Fruit fly (Drosophila melanogaster) whole organism, embryonic: ENCODE results near the gene CG33986.

ENCODE experiments used
- Bgb ChIP-seq: fragments of 200-800 bp; sonication (Bioruptor generic); IDR thresholded peaks from 2 replicates; pipeline ENCODE4 v1.3.6; 2022; ENCODE audit warnings: missing biosample characterization, missing genetic modification characterization; ENCODE audit not compliant: partially characterized antibody
- CG10147 ChIP-seq: fragments of 200-800 bp; sonication (Bioruptor generic); optimal IDR thresholded peaks from 2 replicates; lab custom pipeline; 2019; ENCODE audit warnings: missing biosample characterization, mild to moderate bottlenecking, missing genetic modification characterization, moderate library complexity
- CG10209 ChIP-seq: fragments of 200-800 bp; sonication (Bioruptor generic); optimal IDR thresholded peaks from 3 replicates; lab custom pipeline; 2017; ENCODE audit warnings: missing biosample characterization, mild to moderate bottlenecking, missing genetic modification characterization, missing genetic modification reagents
- CG11247 ChIP-seq: fragments of 200-800 bp; sonication (Bioruptor generic); IDR thresholded peaks from 2 replicates; pipeline ENCODE4 v1.3.6; 2022; ENCODE audit warnings: missing biosample characterization, missing genetic modification characterization
- CG11456 ChIP-seq: fragments of 200-800 bp; sonication (Bioruptor generic); IDR thresholded peaks from 3 replicates; pipeline ENCODE4 v1.3.6; 2022; ENCODE audit warnings: missing biosample characterization, missing genetic modification characterization
- CG11695 ChIP-seq: fragments of 200-800 bp; sonication (Bioruptor generic); IDR thresholded peaks from 3 replicates; pipeline ENCODE4 v1.3.6; 2022; ENCODE audit warnings: missing biosample characterization, missing genetic modification characterization
- CG12104 ChIP-seq: fragments of 200-800 bp; sonication (Bioruptor generic); optimal IDR thresholded peaks from 3 replicates; lab custom pipeline; 2016; ENCODE audit warnings: missing biosample characterization, missing genetic modification characterization
- CG15011 ChIP-seq: fragments of 200-800 bp; sonication (Bioruptor generic); optimal IDR thresholded peaks from 3 replicates; lab custom pipeline; 2018; ENCODE audit warnings: missing biosample characterization, mild to moderate bottlenecking, missing genetic modification characterization
- CG16813 ChIP-seq: fragments of 200-800 bp; sonication (Bioruptor generic); IDR thresholded peaks from 3 replicates; pipeline ENCODE4 v1.3.6; 2022; ENCODE audit warnings: missing biosample characterization, missing genetic modification characterization; ENCODE audit not compliant: partially characterized antibody
- CG18619 ChIP-seq: fragments of 200-800 bp; sonication (Bioruptor generic); optimal IDR thresholded peaks from 3 replicates; lab custom pipeline; 2017; ENCODE audit warnings: missing biosample characterization, mild to moderate bottlenecking, missing genetic modification characterization
- CG3281 ChIP-seq: fragments of 200-800 bp; sonication (Bioruptor generic); optimal IDR thresholded peaks from 3 replicates; lab custom pipeline; 2017; ENCODE audit warnings: missing biosample characterization, mild to moderate bottlenecking, missing genetic modification characterization
- CG34224 ChIP-seq: fragments of 200-800 bp; sonication (Bioruptor generic); IDR thresholded peaks from 3 replicates; pipeline ENCODE4 v1.3.6; 2022; ENCODE audit warnings: missing biosample characterization, missing genetic modification characterization; ENCODE audit not compliant: partially characterized antibody
- CG4282 ChIP-seq: fragments of 200-800 bp; sonication (Bioruptor generic); optimal IDR thresholded peaks from 2 replicates; lab custom pipeline; 2016; ENCODE audit warnings: missing biosample characterization, missing genetic modification characterization
- CG4328 ChIP-seq: fragments of 200-800 bp; sonication (Bioruptor generic); optimal IDR thresholded peaks from 3 replicates; lab custom pipeline; 2017; ENCODE audit warnings: missing biosample characterization, missing genetic modification reagents, missing genetic modification characterization
- CG4820 ChIP-seq: fragments of 200-800 bp; sonication (Bioruptor generic); optimal IDR thresholded peaks from 3 replicates; lab custom pipeline; 2016; ENCODE audit warnings: missing biosample characterization, missing genetic modification characterization
- CG6683 ChIP-seq: fragments of 200-800 bp; sonication (Bioruptor generic); optimal IDR thresholded peaks from 2 replicates; lab custom pipeline; 2017; ENCODE audit warnings: missing biosample characterization, mild to moderate bottlenecking, missing genetic modification characterization, missing genetic modification reagents
- CG7987 ChIP-seq: fragments of 200-800 bp; sonication (Bioruptor generic); optimal IDR thresholded peaks from 2 replicates; lab custom pipeline; 2018; ENCODE audit warnings: missing biosample characterization, mild to moderate bottlenecking, missing genetic modification characterization, moderate library complexity
- CG9437 ChIP-seq: fragments of 200-800 bp; sonication (Bioruptor generic); optimal IDR thresholded peaks from 2 replicates; lab custom pipeline; 2018; ENCODE audit warnings: missing biosample characterization, mild to moderate bottlenecking, missing genetic modification characterization
- CrebB ChIP-seq: fragments of 200-800 bp; sonication (Bioruptor generic); optimal IDR thresholded peaks from 3 replicates; lab custom pipeline; 2018; ENCODE audit warnings: missing biosample characterization, mild to moderate bottlenecking, missing genetic modification characterization
- Dbx ChIP-seq: fragments of 200-800 bp; sonication (Bioruptor generic); IDR thresholded peaks from 3 replicates; pipeline ENCODE4 v1.3.6; 2022; ENCODE audit warnings: missing biosample characterization, missing genetic modification characterization
- E2f1 ChIP-seq: fragments of 200-800 bp; sonication (Bioruptor generic); IDR thresholded peaks from 2 replicates; pipeline ENCODE4 v1.3.6; 2022; ENCODE audit warnings: missing biosample characterization, missing genetic modification characterization
- Elba2 ChIP-seq: fragments of 200-800 bp; sonication (Bioruptor generic); optimal IDR thresholded peaks from 3 replicates; lab custom pipeline; 2016; ENCODE audit warnings: missing biosample characterization, missing genetic modification characterization
- Med ChIP-seq: fragments of 200-800 bp; sonication (Bioruptor generic); peaks from one replicate; lab custom pipeline; 2016; ENCODE audit warnings: missing biosample characterization, missing genetic modification characterization, mild to moderate bottlenecking, inconsistent platforms, moderate library complexity
- Optix ChIP-seq: fragments of 200-800 bp; sonication (Bioruptor generic); IDR thresholded peaks from 3 replicates; pipeline ENCODE4 v1.3.6; 2022; ENCODE audit warnings: missing biosample characterization, missing genetic modification characterization
- Pdp1 ChIP-seq, 2 experiments: fragments of 200-800 bp; sonication (Bioruptor generic); optimal IDR thresholded peaks; 3 replicates each; lab custom pipeline; 2016; ENCODE audit warnings: missing biosample characterization in 2 of 2, missing genetic modification characterization in 2 of 2, mild to moderate bottlenecking in 1 of 2, moderate library complexity in 1 of 2
- Rfx ChIP-seq: fragments of 200-800 bp; sonication (Bioruptor generic); IDR thresholded peaks from 2 replicates; pipeline ENCODE4 v1.3.6; 2022; ENCODE audit warnings: missing biosample characterization, missing genetic modification characterization
- Six4 ChIP-seq: fragments of 200-800 bp; sonication (Bioruptor generic); optimal IDR thresholded peaks from 2 replicates; lab custom pipeline; 2016; ENCODE audit warnings: missing biosample characterization, missing genetic modification characterization
- ab ChIP-seq: fragments of 200-800 bp; sonication (Bioruptor generic); optimal IDR thresholded peaks from 2 replicates; lab custom pipeline; 2016; ENCODE audit warnings: missing biosample characterization, missing genetic modification characterization
- br ChIP-seq: fragments of >200 bp; optimal IDR thresholded peaks from 2 replicates; lab custom pipeline; 2017
- chif ChIP-seq, 2 experiments: fragments of 200-800 bp; sonication (Bioruptor generic); optimal IDR thresholded peaks; 3 replicates each; lab custom pipeline; 2016; ENCODE audit warnings: missing biosample characterization in 2 of 2, missing genetic modification characterization in 2 of 2
- dm ChIP-seq: fragments of 200-800 bp; sonication (Bioruptor generic); optimal IDR thresholded peaks from 3 replicates; lab custom pipeline; 2016; ENCODE audit warnings: missing biosample characterization, missing genetic modification characterization
- dpn ChIP-seq, 2 experiments: fragments of 200-800 bp; sonication (Bioruptor generic); optimal IDR thresholded peaks; 3 replicates each; lab custom pipeline; 2016; ENCODE audit warnings: missing biosample characterization in 2 of 2, missing genetic modification characterization in 2 of 2
- esg ChIP-seq: fragments of 200-800 bp; sonication (Bioruptor generic); conservative IDR thresholded peaks from 2 replicates; pipeline ENCODE4 v1.3.6; 2022; ENCODE audit warnings: missing biosample characterization, missing genetic modification characterization
- exex ChIP-seq: fragments of 200-800 bp; sonication (Bioruptor generic); optimal IDR thresholded peaks from 4 replicates; lab custom pipeline; 2018; ENCODE audit warnings: missing biosample characterization, mild to moderate bottlenecking, missing genetic modification characterization, moderate library complexity
- fd96Cb ChIP-seq: fragments of 200-800 bp; sonication (Bioruptor generic); optimal IDR thresholded peaks from 2 replicates; lab custom pipeline; 2018; ENCODE audit warnings: missing biosample characterization, mild to moderate bottlenecking, missing genetic modification characterization, moderate library complexity
- gsb-n ChIP-seq: fragments of 200-800 bp; sonication (Bioruptor generic); optimal IDR thresholded peaks from 3 replicates; lab custom pipeline; 2018; ENCODE audit warnings: missing biosample characterization, mild to moderate bottlenecking, missing genetic modification characterization
- jing ChIP-seq: fragments of 200-800 bp; sonication (Bioruptor generic); optimal IDR thresholded peaks from 2 replicates; lab custom pipeline; 2018; ENCODE audit warnings: missing biosample characterization, mild to moderate bottlenecking, missing genetic modification characterization
- lov ChIP-seq, 2 experiments: fragments of 200-800 bp in 1 of 2; fragments of >200 bp in 1 of 2; sonication (Bioruptor generic) in 1 of 2; IDR thresholded peaks in 1 of 2; optimal IDR thresholded peaks in 1 of 2; 2 replicates in 1 of 2; 3 replicates in 1 of 2; pipeline versions ENCODE4 v1.3.6 to Lab custom; 2017 to 2022; ENCODE audit warnings: missing biosample characterization in 1 of 2, missing genetic modification characterization in 1 of 2
- maf-S ChIP-seq: fragments of 200-800 bp; sonication (Bioruptor generic); optimal IDR thresholded peaks from 2 replicates; lab custom pipeline; 2016; ENCODE audit warnings: missing biosample characterization, missing genetic modification characterization
- nau ChIP-seq: fragments of 200-800 bp; sonication (Bioruptor generic); optimal IDR thresholded peaks from 3 replicates; lab custom pipeline; 2017; ENCODE audit warnings: missing biosample characterization, mild to moderate bottlenecking, missing genetic modification characterization, missing genetic modification reagents
- oc ChIP-seq: fragments of 200-800 bp; sonication (Bioruptor generic); optimal IDR thresholded peaks from 2 replicates; lab custom pipeline; 2018; ENCODE audit warnings: missing biosample characterization, mild to moderate bottlenecking, missing genetic modification characterization, moderate library complexity
- org-1 ChIP-seq: fragments of 200-800 bp; sonication (Bioruptor generic); optimal IDR thresholded peaks from 2 replicates; lab custom pipeline; 2017; ENCODE audit warnings: missing biosample characterization, missing genetic modification characterization
- pfk ChIP-seq: fragments of 200-800 bp; sonication (Bioruptor generic); optimal IDR thresholded peaks from 2 replicates; lab custom pipeline; 2018; ENCODE audit warnings: missing biosample characterization, mild to moderate bottlenecking, missing genetic modification characterization, moderate library complexity
- seq ChIP-seq: fragments of 200-800 bp; sonication (Bioruptor generic); IDR thresholded peaks from 2 replicates; pipeline ENCODE4 v1.3.6; 2022; ENCODE audit warnings: missing biosample characterization, missing genetic modification characterization
- slp2 ChIP-seq: fragments of 200-800 bp; sonication (Bioruptor generic); optimal IDR thresholded peaks from 2 replicates; lab custom pipeline; 2016; ENCODE audit warnings: missing biosample characterization, missing genetic modification characterization

The CG33986 gene

dm6 chr3L:15548843-15549242 lies 23.8 kb upstream of the CG33986 start (continued):
- TF ChIP-seq CG4328 (GFP tag; lab: Kevin White, UChicago): peak; percentile 42
- TF ChIP-seq exex (tag; lab: Kevin White, UChicago): peak; percentile 7
- TF ChIP-seq Six4 (GFP tag; lab: Kevin White, UChicago): no peak
- no peak for TF ChIP-seq CG4820 (GFP tag; lab: Kevin White, UChicago)
- no peak for TF ChIP-seq oc
- no peak for TF ChIP-seq CG4282
- 0 out of 2 replicates have a peak, but pooled peaks have one; percentile 19 for TF ChIP-seq seq (GFP tag; lab: Robert Waterston, UW)
- TF ChIP-seq Med (GFP tag; lab: Kevin White, UChicago): peak; percentile 72
- TF ChIP-seq Elba2 (GFP tag; lab: Kevin White, UChicago): no peak
- TF ChIP-seq CG34224 (GFP tag; lab: Robert Waterston, UW): no peak
- no peak for TF ChIP-seq dpn (GFP tag; optimal IDR thresholded peaks at IDR 0.05; lab: Kevin White, UChicago)
- no peak for TF ChIP-seq slp2 (GFP tag; lab: Kevin White, UChicago)
- peak; percentile 57 for TF ChIP-seq CG3281 (GFP tag; lab: Kevin White, UChicago)
- no peak for TF ChIP-seq br
- no peak for TF ChIP-seq pfk
- TF ChIP-seq Rfx: no peak; the same call in 1 of the 2 replicates
- no peak for TF ChIP-seq Optix
- TF ChIP-seq CG16813 (GFP tag; lab: Robert Waterston, UW): no peak
- TF ChIP-seq CG7987 (GFP tag; lab: Kevin White, UChicago): no peak
- TF ChIP-seq CrebB (tag; lab: Kevin White, UChicago): peak; percentile 53
- TF ChIP-seq CG11247 (GFP tag; lab: Robert Waterston, UW): no peak
- peak; percentile 10 for TF ChIP-seq CG12104 (GFP tag; lab: Kevin White, UChicago)
- TF ChIP-seq chif (GFP tag; optimal IDR thresholded peaks at IDR 0.05; lab: Kevin White, UChicago): no peak
- TF ChIP-seq dm (GFP tag; lab: Kevin White, UChicago): no peak
- no peak for TF ChIP-seq gsb-n (tag; lab: Kevin White, UChicago)
- TF ChIP-seq lov (optimal IDR thresholded peaks at IDR 0.05; lab: Kevin White, UChicago): no peak
- TF ChIP-seq lov (GFP tag; IDR thresholded peaks at IDR 0.05; lab: Robert Waterston, UW): no peak
- TF ChIP-seq esg: no peak
- no peak for TF ChIP-seq E2f1 (GFP tag; lab: Robert Waterston, UW)
- no peak for TF ChIP-seq CG11456 (GFP tag; lab: Robert Waterston, UW)
- TF ChIP-seq ab (GFP tag; lab: Kevin White, UChicago): no peak
- TF ChIP-seq CG15011 (GFP tag; lab: Kevin White, UChicago): peak; percentile 35
- TF ChIP-seq org-1 (GFP tag; lab: Kevin White, UChicago): peak; percentile 37
- TF ChIP-seq Bgb (GFP tag; lab: Robert Waterston, UW): no peak
- TF ChIP-seq nau: peak; percentile 54
- no peak for TF ChIP-seq CG9437 (GFP tag; lab: Kevin White, UChicago)
- no peak for TF ChIP-seq jing (GFP tag; lab: Kevin White, UChicago)
- no peak for TF ChIP-seq CG10147
- TF ChIP-seq maf-S (GFP tag; lab: Kevin White, UChicago): no peak
- peak in 1 of 2 experiments; percentile 34 for TF ChIP-seq Pdp1 (GFP tag; optimal IDR thresholded peaks at IDR 0.05; lab: Kevin White, UChicago)
- no peak for TF ChIP-seq Dbx
- no peak for TF ChIP-seq CG6683 (GFP tag; lab: Kevin White, UChicago)
- TF ChIP-seq CG11695: peak; percentile 30; the same call in 2 of the 3 replicates
- peak; percentile 45 for TF ChIP-seq CG10209 (GFP tag; lab: Kevin White, UChicago)
- TF ChIP-seq CG18619: peak; percentile 11
- no peak for TF ChIP-seq fd96Cb (tag; lab: Kevin White, UChicago)
